Worm (Caenorhabditis elegans) whole organism, young adult: ENCODE measurements around the gene cnc-1.

Source experiments
- B0019.2 ChIP-seq: fragments of 200-800 bp; sonication (Bioruptor generic); conservative IDR thresholded peaks from 2 replicates; pipeline ENCODE4 v1.3.6; 2022; ENCODE audit warnings: missing genetic modification reagents, missing genetic modification characterization, missing compliant biosample characterization
- B0035.1 ChIP-seq: sonication (generic microtip); optimal IDR thresholded peaks from 2 replicates; lab custom pipeline; 2016; ENCODE audit warnings: missing genetic modification characterization, mild to moderate bottlenecking, missing compliant biosample characterization, missing genotype, missing genetic modification reagents
- B0336.3 ChIP-seq: fragments of 200-800 bp; sonication (Bioruptor generic); IDR thresholded peaks from 2 replicates; pipeline ENCODE4 v1.3.6; 2022; ENCODE audit warnings: missing genetic modification characterization, missing compliant biosample characterization
- F22D6.2 ChIP-seq: sonication (generic microtip); optimal IDR thresholded peaks from 2 replicates; lab custom pipeline; 2016; ENCODE audit warnings: mild to moderate bottlenecking, missing genetic modification characterization, missing compliant biosample characterization
- F23B12.7 ChIP-seq: sonication (generic microtip); optimal IDR thresholded peaks from 2 replicates; lab custom pipeline; 2017; ENCODE audit warnings: missing genetic modification characterization, mild to moderate bottlenecking, missing compliant biosample characterization, antibody characterized with exemption, moderate library complexity; ENCODE audit not compliant: insufficient read depth
- F37B4.10 ChIP-seq: fragments of 200-800 bp; sonication (Bioruptor generic); IDR thresholded peaks from 2 replicates; pipeline ENCODE4 v1.3.6; 2022; ENCODE audit warnings: missing genetic modification characterization, missing compliant biosample characterization
- F55B11.4 ChIP-seq: sonication (generic microtip); optimal IDR thresholded peaks from 2 replicates; lab custom pipeline; 2016; ENCODE audit warnings: missing compliant biosample characterization, missing genetic modification characterization, borderline replicate concordance; ENCODE audit not compliant: insufficient read depth
- K11D2.4 ChIP-seq: fragments of 200-800 bp; sonication (Bioruptor generic); IDR thresholded peaks from 2 replicates; pipeline ENCODE4 v1.3.6; 2022; ENCODE audit warnings: missing genetic modification reagents, missing genetic modification characterization, missing compliant biosample characterization
- K12H6.12 ChIP-seq: fragments of 200-800 bp; sonication (Bioruptor generic); optimal IDR thresholded peaks from 2 replicates; lab custom pipeline; 2018; ENCODE audit warnings: mild to moderate bottlenecking, missing genetic modification characterization, missing compliant biosample characterization
- T07F8.4 ChIP-seq: sonication (generic microtip); optimal IDR thresholded peaks from 2 replicates; lab custom pipeline; 2016; ENCODE audit warnings: mild to moderate bottlenecking, missing genetic modification characterization, moderate library complexity, missing compliant biosample characterization
- Y95B8A.8 ChIP-seq: fragments of 200-800 bp; sonication (Bioruptor generic); IDR thresholded peaks from 2 replicates; pipeline ENCODE4 v1.3.6; 2022; ENCODE audit warnings: missing genetic modification reagents, missing genetic modification characterization, missing compliant biosample characterization
- aptf-2 ChIP-seq: fragments of 200-800 bp; sonication (Bioruptor generic); conservative IDR thresholded peaks from 2 replicates; pipeline ENCODE4 v1.3.6; 2022; ENCODE audit warnings: missing genetic modification reagents, missing genetic modification characterization, missing compliant biosample characterization
- attf-5 ChIP-seq: fragments of 200-800 bp; sonication (Bioruptor generic); optimal IDR thresholded peaks from 2 replicates; lab custom pipeline; 2018; ENCODE audit warnings: mild to moderate bottlenecking, missing genetic modification characterization, missing compliant biosample characterization
- attf-6 ChIP-seq: fragments of 200-800 bp; sonication (Bioruptor generic); IDR thresholded peaks from 2 replicates; pipeline ENCODE4 v1.3.6; 2022; ENCODE audit warnings: missing genetic modification reagents, missing genetic modification characterization, missing compliant biosample characterization
- bed-2 ChIP-seq: fragments of 200-800 bp; sonication (Bioruptor generic); IDR thresholded peaks from 2 replicates; pipeline ENCODE4 v1.3.6; 2022; ENCODE audit warnings: missing genetic modification reagents, missing genetic modification characterization, missing compliant biosample characterization
- cebp-1 ChIP-seq, 2 experiments: fragments of 200-800 bp in 1 of 2; sonication (Bioruptor generic) in 1 of 2; sonication (generic microtip) in 1 of 2; IDR thresholded peaks in 1 of 2; optimal IDR thresholded peaks in 1 of 2; 2 replicates each; pipeline versions ENCODE4 v1.3.6 to Lab custom; 2017 to 2022; ENCODE audit warnings: missing compliant biosample characterization in 2 of 2, missing genetic modification characterization in 2 of 2, mild to moderate bottlenecking in 1 of 2, missing genetic modification reagents in 1 of 2, moderate library complexity in 1 of 2
- ceh-100 ChIP-seq: fragments of 200-800 bp; sonication (Bioruptor generic); IDR thresholded peaks from 2 replicates; pipeline ENCODE4 v1.3.6; 2022; ENCODE audit warnings: missing genetic modification reagents, missing genetic modification characterization, missing compliant biosample characterization
- ceh-40 ChIP-seq: fragments of 200-800 bp; sonication (Bioruptor generic); IDR thresholded peaks from 2 replicates; pipeline ENCODE4 v1.3.6; 2022; ENCODE audit warnings: missing genetic modification characterization, missing compliant biosample characterization
- ceh-58 ChIP-seq: fragments of 200-800 bp; sonication (Bioruptor generic); IDR thresholded peaks from 2 replicates; pipeline ENCODE4 v1.3.6; 2022; ENCODE audit warnings: missing genetic modification characterization, missing compliant biosample characterization
- ceh-79 ChIP-seq: sonication (generic microtip); optimal IDR thresholded peaks from 2 replicates; lab custom pipeline; 2017; ENCODE audit warnings: mild to moderate bottlenecking, missing genetic modification characterization, missing compliant biosample characterization
- die-1 ChIP-seq: sonication (generic microtip); optimal IDR thresholded peaks from 2 replicates; lab custom pipeline; 2016; ENCODE audit warnings: missing genotype, mild to moderate bottlenecking, missing genetic modification characterization, missing compliant biosample characterization
- dox-1 ChIP-seq: fragments of 200-800 bp; sonication (Bioruptor generic); IDR thresholded peaks from 2 replicates; pipeline ENCODE4 v1.3.6; 2022; ENCODE audit warnings: missing genetic modification reagents, missing genetic modification characterization, missing compliant biosample characterization
- dpl-1 ChIP-seq: fragments of 150-350 bp; optimal IDR thresholded peaks from 2 replicates; lab custom pipeline; 2014; ENCODE audit warnings: missing biosample characterization, missing genetic modification reagents, missing genetic modification characterization
- egl-44 ChIP-seq: fragments of 200-800 bp; sonication (Bioruptor generic); IDR thresholded peaks from 2 replicates; pipeline ENCODE4 v1.3.6; 2022; ENCODE audit warnings: missing genetic modification reagents, missing genetic modification characterization, missing compliant biosample characterization
- ets-4 ChIP-seq: fragments of 200-800 bp; sonication (Bioruptor generic); optimal IDR thresholded peaks from 2 replicates; lab custom pipeline; 2018; ENCODE audit warnings: mild to moderate bottlenecking, missing genetic modification characterization, missing compliant biosample characterization
- fkh-3 ChIP-seq: sonication (generic microtip); optimal IDR thresholded peaks from 2 replicates; lab custom pipeline; 2016; ENCODE audit warnings: mild to moderate bottlenecking, missing genetic modification characterization, missing compliant biosample characterization
- him-1 ChIP-seq: sonication (generic microtip); optimal IDR thresholded peaks from 2 replicates; lab custom pipeline; 2016; ENCODE audit warnings: missing genotype, missing genetic modification reagents, missing genetic modification characterization, missing compliant biosample characterization
- hmg-1.2 ChIP-seq: fragments of 200-800 bp; sonication (Bioruptor generic); IDR thresholded peaks from 2 replicates; pipeline ENCODE4 v1.3.6; 2022; ENCODE audit warnings: missing genetic modification reagents, missing genetic modification characterization, missing compliant biosample characterization
- hmg-20 ChIP-seq: fragments of 200-800 bp; sonication (Bioruptor generic); IDR thresholded peaks from 2 replicates; pipeline ENCODE4 v1.3.6; 2022; ENCODE audit warnings: missing genetic modification reagents, missing genetic modification characterization, missing compliant biosample characterization
- let-607 ChIP-seq, 2 experiments: fragments of 200-800 bp in 1 of 2; sonication (Bioruptor generic) in 1 of 2; sonication (generic microtip) in 1 of 2; optimal IDR thresholded peaks; 2 replicates each; lab custom pipeline; 2016 to 2018; ENCODE audit warnings: mild to moderate bottlenecking in 2 of 2, missing compliant biosample characterization in 2 of 2, missing genetic modification characterization in 2 of 2, moderate library complexity in 2 of 2, missing genotype in 1 of 2
- lsy-27 ChIP-seq: sonication (generic microtip); optimal IDR thresholded peaks from 2 replicates; lab custom pipeline; 2017; ENCODE audit warnings: missing genetic modification characterization, mild to moderate bottlenecking, missing compliant biosample characterization, antibody characterized with exemption, missing genotype, borderline replicate concordance; ENCODE audit not compliant: insufficient read depth
- madf-3 ChIP-seq: fragments of 200-800 bp; sonication (Bioruptor generic); IDR thresholded peaks from 2 replicates; pipeline ENCODE4 v1.3.6; 2022; ENCODE audit warnings: missing genetic modification reagents, missing genetic modification characterization, missing compliant biosample characterization
- madf-8 ChIP-seq: fragments of 200-800 bp; sonication (Bioruptor generic); conservative IDR thresholded peaks from 2 replicates; pipeline ENCODE4 v1.3.6; 2022; ENCODE audit warnings: missing genetic modification reagents, missing genetic modification characterization, missing compliant biosample characterization
- mcd-1 ChIP-seq: fragments of 200-800 bp; sonication (Bioruptor generic); IDR thresholded peaks from 2 replicates; pipeline ENCODE4 v1.3.6; 2022; ENCODE audit warnings: missing genetic modification reagents, missing genetic modification characterization, missing compliant biosample characterization
- nfyb-1 ChIP-seq: fragments of 200-800 bp; sonication (Bioruptor generic); IDR thresholded peaks from 2 replicates; pipeline ENCODE4 v1.3.6; 2022; ENCODE audit warnings: missing genetic modification reagents, missing genetic modification characterization, missing compliant biosample characterization
- nhr-90 ChIP-seq: sonication (generic microtip); optimal IDR thresholded peaks from 2 replicates; lab custom pipeline; 2016; ENCODE audit warnings: missing genotype, mild to moderate bottlenecking, missing genetic modification characterization, missing compliant biosample characterization
- rcor-1 ChIP-seq: fragments of 200-800 bp; sonication (Bioruptor generic); IDR thresholded peaks from 2 replicates; pipeline ENCODE4 v1.3.6; 2022; ENCODE audit warnings: missing genetic modification reagents, missing genetic modification characterization, missing compliant biosample characterization
- rec-8 ChIP-seq, 2 experiments: sonication (generic microtip); optimal IDR thresholded peaks; 2 replicates each; lab custom pipeline; 2016; ENCODE audit warnings: mild to moderate bottlenecking in 2 of 2, missing genetic modification characterization in 2 of 2, missing genetic modification reagents in 2 of 2, missing genotype in 2 of 2, missing biosample characterization in 1 of 2, missing compliant biosample characterization in 1 of 2, moderate library complexity in 1 of 2
- repo-1 ChIP-seq: sonication (generic microtip); optimal IDR thresholded peaks from 2 replicates; lab custom pipeline; 2017; ENCODE audit warnings: mild to moderate bottlenecking, missing genetic modification characterization, missing compliant biosample characterization
- sea-2 ChIP-seq: fragments of 200-800 bp; sonication (Bioruptor generic); IDR thresholded peaks from 2 replicates; pipeline ENCODE4 v1.3.6; 2022; ENCODE audit warnings: missing genetic modification characterization, missing compliant biosample characterization
- snpc-4 ChIP-seq, 5 experiments: fragments of 150-350 bp in 1 of 5; sonication (generic microtip) in 4 of 5; optimal IDR thresholded peaks; 2 replicates each; lab custom pipeline; 2014 to 2018; ENCODE audit warnings: missing genetic modification characterization in 5 of 5, missing biosample characterization in 3 of 5, antibody characterized with exemption in 2 of 5, mild to moderate bottlenecking in 2 of 5, missing compliant biosample characterization in 2 of 5, missing genotype in 2 of 5, moderate library complexity in 2 of 5, missing genetic modification reagents in 1 of 5
- sptf-2 ChIP-seq: fragments of 200-800 bp; sonication (Bioruptor generic); optimal IDR thresholded peaks from 2 replicates; lab custom pipeline; 2018; ENCODE audit warnings: mild to moderate bottlenecking, missing genetic modification characterization, missing compliant biosample characterization
- tbp1 ChIP-seq: fragments of 200-800 bp; sonication (Bioruptor generic); optimal IDR thresholded peaks from 2 replicates; lab custom pipeline; 2018; ENCODE audit warnings: mild to moderate bottlenecking, missing genetic modification characterization, missing compliant biosample characterization
- zfh-2 ChIP-seq: fragments of 200-800 bp; sonication (Bioruptor generic); conservative IDR thresholded peaks from 2 replicates; pipeline ENCODE4 v1.3.6; 2022; ENCODE audit warnings: missing genetic modification reagents, missing genetic modification characterization, missing compliant biosample characterization
- ztf-22 ChIP-seq: fragments of 200-800 bp; sonication (Bioruptor generic); optimal IDR thresholded peaks from 2 replicates; lab custom pipeline; 2018; ENCODE audit warnings: mild to moderate bottlenecking, missing genetic modification characterization, moderate library complexity, missing compliant biosample characterization

Gene cnc-1

ce11 chrV:1474486-1475125, 30.5 kb upstream of the cnc-1 start, which contains the start of the genes F53E2.2 and unc-60 (continued):
- TF ChIP-seq B0035.1 (no peak), die-1 (tag; lab: Kevin White, UChicago) (peak; percentile 30), bed-2 (GFP tag; lab: Robert Waterston, UW) (no peak), F22D6.2 (tag; lab: Kevin White, UChicago) (no peak), F55B11.4 (no peak), ets-4 (GFP tag; lab: Kevin White, UChicago) (no peak), B0336.3 (GFP tag; lab: Robert Waterston, UW) (no peak; the same call in 1 of the 2 replicates), B0019.2 (GFP tag; lab: Robert Waterston, UW) (no peak), ceh-100 (no peak), let-607 (tag; optimal IDR thresholded peaks at IDR 0.05; lab: Kevin White, UChicago) (no peak), repo-1 (no peak), madf-8 (GFP tag; lab: Robert Waterston, UW) (no peak), nfyb-1 (GFP tag; lab: Robert Waterston, UW) (peak; percentile 51; the same call in 1 of the 2 replicates), dox-1 (GFP tag; lab: Robert Waterston, UW) (peak; percentile 72), him-1 (tag; lab: Kevin White, UChicago) (no peak), Y95B8A.8 (GFP tag; lab: Robert Waterston, UW) (no peak), nhr-90 (tag; lab: Kevin White, UChicago) (no peak), madf-3 (GFP tag; lab: Robert Waterston, UW) (peak; percentile 36; the same call in 1 of the 2 replicates), attf-6 (GFP tag; lab: Robert Waterston, UW) (no peak), F23B12.7 (tag; lab: Kevin White, UChicago) (no peak), ceh-40 (GFP tag; lab: Robert Waterston, UW) (0 out of 2 replicates have a peak, but pooled peaks have one; percentile 36), F37B4.10 (GFP tag; lab: Robert Waterston, UW) (no peak), zfh-2 (GFP tag; lab: Robert Waterston, UW) (peak; percentile 97), K11D2.4 (GFP tag; lab: Robert Waterston, UW) (0 out of 2 replicates have a peak, but pooled peaks have one; percentile 42), attf-5 (GFP tag; lab: Kevin White, UChicago) (peak; percentile 77), aptf-2 (GFP tag; lab: Robert Waterston, UW) (no peak), dpl-1 (GFP tag; lab: Kevin White, UChicago) (no peak), T07F8.4 (tag; lab: Kevin White, UChicago) (no peak), ztf-22 (peak; percentile 57), hmg-1.2 (GFP tag; lab: Robert Waterston, UW) (peak; percentile 67; the same call in 1 of the 2 replicates), K12H6.12 (tag; lab: Kevin White, UChicago) (peak; percentile 46), sea-2 (GFP tag; lab: Robert Waterston, UW) (no peak), hmg-20 (no peak), snpc-4 (GFP tag; optimal IDR thresholded peaks at IDR 0.05; lab: Kevin White, UChicago) (no peak), snpc-4 (tag; optimal IDR thresholded peaks at IDR 0.05; lab: Kevin White, UChicago) (peak in 2 of 4 experiments; percentile 39 to 48), cebp-1 (GFP tag; IDR thresholded peaks at IDR 0.05; lab: Robert Waterston, UW) (peak; percentile 21; the same call in 1 of the 2 replicates), cebp-1 (tag; optimal IDR thresholded peaks at IDR 0.05; lab: Kevin White, UChicago) (peak; percentile 79), fkh-3 (no peak), lsy-27 (tag; lab: Kevin White, UChicago) (no peak), rcor-1 (GFP tag; lab: Robert Waterston, UW) (no peak), tbp1 (no peak), egl-44 (GFP tag; lab: Robert Waterston, UW) (no peak; the same call in 1 of the 2 replicates), sptf-2 (GFP tag; lab: Kevin White, UChicago) (no peak), mcd-1 (GFP tag; lab: Robert Waterston, UW) (peak; percentile 72), ceh-58 (GFP tag; lab: Robert Waterston, UW) (no peak), ceh-79 (tag; lab: Kevin White, UChicago) (no peak), rec-8 (tag; optimal IDR thresholded peaks at IDR 0.05; lab: Kevin White, UChicago) (no peak)
